Fruit fly (Drosophila melanogaster) Kc167 (cell line): ENCODE data around the gene CG2694.

ENCODE experiments used
- Myc ChIP-seq: fragments of >200 bp; optimal IDR thresholded peaks from 2 replicates; lab custom pipeline; 2017; ENCODE audit warnings: missing external identifiers
- Sin3A ChIP-seq: fragments of >200 bp; optimal IDR thresholded peaks from 2 replicates; lab custom pipeline; 2018; ENCODE audit warnings: missing external identifiers
- h ChIP-seq: fragments of >200 bp; optimal IDR thresholded peaks from 3 replicates; lab custom pipeline; 2018; ENCODE audit warnings: missing external identifiers
- ttk ChIP-seq: sonication (Bioruptor generic); optimal IDR thresholded peaks from 2 replicates; lab custom pipeline; 2017; ENCODE audit warnings: missing external identifiers

DNA sequence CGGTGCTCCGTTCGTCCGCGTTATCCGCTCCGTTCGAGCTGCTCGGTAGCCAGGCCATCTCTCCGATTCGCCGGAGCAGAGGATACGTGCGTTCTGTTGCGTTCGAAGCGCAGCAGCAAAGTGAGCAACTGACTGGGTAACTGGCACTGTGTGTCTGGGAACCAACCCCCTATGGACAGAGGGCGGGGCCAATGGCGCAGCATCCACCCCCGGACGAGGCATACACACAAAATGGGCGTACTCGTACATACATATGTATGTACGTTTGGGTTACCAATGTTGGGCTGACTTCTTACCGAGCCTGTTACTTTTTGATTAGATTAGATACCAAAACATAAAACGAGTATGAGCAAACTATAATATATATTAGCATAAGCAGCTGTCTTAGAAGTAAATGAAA is 32.3 kb upstream of the CG2694 start, which contains the start of gene HLH3B:
- no peak for TF ChIP-seq Myc (lab: Kevin White, UChicago)
- no peak for TF ChIP-seq h (lab: Kevin White, UChicago)
- TF ChIP-seq Sin3A (lab: Kevin White, UChicago): no peak
- no peak for TF ChIP-seq ttk
